Worm (Caenorhabditis elegans) whole organism, mixed stage, embryonic: ENCODE results near the gene F44B9.2.

Experiments
- blmp-1 ChIP-seq: fragments of 150-350 bp; optimal IDR thresholded peaks from 2 replicates; lab custom pipeline; 2014; ENCODE audit warnings: missing biosample characterization, missing genetic modification characterization
- drap-1 ChIP-seq: fragments of 200-800 bp; sonication (Bioruptor generic); optimal IDR thresholded peaks from 3 replicates; lab custom pipeline; 2018; ENCODE audit warnings: mild to moderate bottlenecking, missing genetic modification characterization, missing compliant biosample characterization
- elt-3 ChIP-seq: fragments of 150-350 bp; optimal IDR thresholded peaks from 2 replicates; lab custom pipeline; 2014; ENCODE audit warnings: missing biosample characterization, missing genetic modification characterization
- ham-2 ChIP-seq: fragments of 200-800 bp; sonication (Bioruptor generic); optimal IDR thresholded peaks from 2 replicates; lab custom pipeline; 2018; ENCODE audit warnings: mild to moderate bottlenecking, missing genetic modification characterization, missing compliant biosample characterization
- mab-5 ChIP-seq: fragments of 150-350 bp; optimal IDR thresholded peaks from 2 replicates; lab custom pipeline; 2014; ENCODE audit warnings: missing biosample characterization, missing genetic modification characterization
- mls-2 ChIP-seq: sonication (generic microtip); optimal IDR thresholded peaks from 2 replicates; lab custom pipeline; 2016; ENCODE audit warnings: mild to moderate bottlenecking, missing genetic modification characterization, moderate library complexity, missing compliant biosample characterization
- nhr-12 ChIP-seq: fragments of 150-350 bp; optimal IDR thresholded peaks from 2 replicates; lab custom pipeline; 2014; ENCODE audit warnings: missing biosample characterization, missing genetic modification characterization
- nhr-237 ChIP-seq: fragments of 150-350 bp; optimal IDR thresholded peaks from 2 replicates; lab custom pipeline; 2014; ENCODE audit warnings: missing biosample characterization, missing genetic modification characterization
- nhr-76 ChIP-seq: sonication (generic microtip); optimal IDR thresholded peaks from 2 replicates; lab custom pipeline; 2017; ENCODE audit warnings: missing biosample characterization, missing genetic modification characterization
- unc-39 ChIP-seq: fragments of 150-350 bp; optimal IDR thresholded peaks from 2 replicates; lab custom pipeline; 2014; ENCODE audit warnings: missing biosample characterization, missing genetic modification characterization
- ztf-11 ChIP-seq: fragments of 150-350 bp; optimal IDR thresholded peaks from 2 replicates; lab custom pipeline; 2014; ENCODE audit warnings: missing biosample characterization, missing genetic modification characterization

DNA sequence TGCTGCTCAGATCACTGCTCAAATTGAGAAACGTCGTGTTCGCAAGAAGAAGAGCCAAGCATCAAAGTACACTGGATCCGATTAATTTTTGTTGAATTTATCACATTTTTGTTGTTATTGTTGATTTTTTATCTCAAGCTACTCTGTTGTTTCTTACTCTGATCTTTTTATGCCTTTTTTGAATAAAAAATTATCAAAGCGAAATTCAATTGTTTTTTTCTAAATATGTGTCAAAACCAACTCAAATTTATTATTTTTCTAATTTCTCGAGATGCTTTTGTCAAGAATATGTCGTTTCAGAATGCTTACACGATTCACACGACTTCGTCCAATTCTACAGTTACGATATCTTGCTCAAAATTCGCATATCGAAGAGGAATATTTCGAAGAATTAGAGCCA, 25.1 kb downstream of the F44B9.2 start, which contains the start of gene K12H4.2:
- no peak for TF ChIP-seq nhr-76 (tag; lab: Kevin White, UChicago)
- TF ChIP-seq ztf-11 = no peak
- no peak for TF ChIP-seq mab-5
- TF ChIP-seq nhr-12 (tag; lab: Kevin White, UChicago) = no peak
- TF ChIP-seq mls-2 = no peak
- TF ChIP-seq ham-2 (GFP tag; lab: Kevin White, UChicago) = no peak
- TF ChIP-seq nhr-237 = no peak
- no peak for TF ChIP-seq drap-1 (GFP tag; lab: Kevin White, UChicago)
- no peak for TF ChIP-seq blmp-1 (tag; lab: Kevin White, UChicago)
- no peak for TF ChIP-seq unc-39 (tag; lab: Kevin White, UChicago)
- TF ChIP-seq elt-3 = no peak
